Fruit fly (Drosophila melanogaster): ENCODE results near the gene Bdbt.

DNA sequence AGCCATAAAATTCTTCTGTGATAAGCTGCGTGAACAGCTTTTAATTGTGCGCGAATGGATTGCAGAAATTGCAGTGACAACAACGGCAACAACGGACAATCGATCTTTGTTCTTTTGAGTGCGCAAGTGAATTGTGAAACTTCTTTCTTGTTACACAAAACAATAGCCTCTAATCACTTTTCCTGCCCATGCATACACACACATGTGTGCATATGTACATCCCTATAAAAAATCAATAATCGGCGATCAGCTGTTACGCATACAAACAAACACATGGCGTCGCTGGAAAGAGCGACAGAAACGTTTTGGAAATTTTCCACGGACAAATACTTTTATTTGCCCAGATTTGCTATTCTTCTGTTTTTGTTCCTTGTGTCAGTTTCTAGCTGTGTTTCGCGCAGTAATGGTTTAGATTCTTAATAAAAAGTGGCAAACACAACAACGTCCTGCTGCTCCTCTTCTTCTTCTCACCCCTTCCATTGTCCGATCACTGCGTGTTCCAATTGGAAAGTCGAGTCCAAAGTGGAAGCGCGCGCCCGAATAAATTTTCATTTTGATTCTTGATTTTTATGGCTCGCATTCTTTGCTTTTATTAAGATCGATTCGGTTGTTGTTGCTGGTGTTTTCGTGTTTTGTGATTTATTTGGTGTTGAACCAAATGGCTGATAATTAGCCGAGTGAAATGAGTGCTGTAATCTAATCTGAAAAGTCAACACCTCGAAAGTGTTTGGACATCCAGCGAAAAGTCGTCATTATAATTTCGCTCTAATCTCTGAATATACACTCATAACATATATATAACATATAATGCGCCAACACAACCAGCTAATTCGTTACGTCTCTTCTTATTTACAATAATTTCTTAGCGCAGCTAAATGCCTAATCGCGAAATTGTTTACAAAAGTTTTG, 38.2 kb upstream of the Bdbt start:
- TF ChIP-seq psq (optimal IDR thresholded peaks at IDR 0.05) (no peak), Dll (optimal IDR thresholded peaks at IDR 0.05) (no peak), pan (optimal IDR thresholded peaks at IDR 0.05) (no peak), usp (GFP tag; optimal IDR thresholded peaks at IDR 0.05) (no peak), CG8478 (optimal IDR thresholded peaks at IDR 0.05) (no peak)
